Fruit fly (Drosophila melanogaster): Measurements from ENCODE around the gene MED11.
A peak's percentile ranks its signal among the peaks of the same experiment; 100 is the strongest.

MED11 gene

dm6 chr3L:18791232-18792008, 45.8 kb downstream of the MED11 start (continued):
- peak; percentile 36; the same call in 1 of the 2 replicates for TF ChIP-seq E2f1 (GFP tag; IDR thresholded peaks at IDR 0.05)
- TF ChIP-seq CG10147 (GFP tag; optimal IDR thresholded peaks at IDR 0.05), result no peak
- TF ChIP-seq Dip3 (GFP tag; optimal IDR thresholded peaks at IDR 0.05), result peak; percentile 19
- peak in 1 of 3 experiments; percentile 43 for TF ChIP-seq Stat92E (GFP tag; optimal IDR thresholded peaks at IDR 0.05)
- no peak for TF ChIP-seq Eip74EF (GFP tag; optimal IDR thresholded peaks at IDR 0.05)
- TF ChIP-seq CG12236 (GFP tag; optimal IDR thresholded peaks at IDR 0.05), result no peak
- peak; percentile 54; the same call in 1 of the 3 replicates for TF ChIP-seq Dbx (GFP tag; IDR thresholded peaks at IDR 0.05)
- no peak for TF ChIP-seq run (tag; optimal IDR thresholded peaks at IDR 0.05)
- TF ChIP-seq Nf-YA (GFP tag; IDR thresholded peaks at IDR 0.05), result peak; percentile 48; the same call in 1 of the 2 replicates
- TF ChIP-seq CG30403 (GFP tag; optimal IDR thresholded peaks at IDR 0.05), result peak; percentile 62
- peak; percentile 51 for TF ChIP-seq CG12769 (tag; optimal IDR thresholded peaks at IDR 0.05)
- TF ChIP-seq GATAe (GFP tag; conservative IDR thresholded peaks at IDR 0.05), result peak; percentile 73
- TF ChIP-seq D19B (GFP tag; optimal IDR thresholded peaks at IDR 0.05), result peak; percentile 52
- no peak for TF ChIP-seq CG13894 (tag; optimal IDR thresholded peaks at IDR 0.05)
- no peak for TF ChIP-seq CG3726 (GFP tag; IDR thresholded peaks at IDR 0.05)
- TF ChIP-seq Oaz (GFP tag; IDR thresholded peaks at IDR 0.05), result 0 out of 2 replicates have a peak, but pooled peaks have one; percentile 30
- peak; percentile 12 for TF ChIP-seq lab (GFP tag; optimal IDR thresholded peaks at IDR 0.05)
- peak; percentile 33 for TF ChIP-seq Hmr (GFP tag; optimal IDR thresholded peaks at IDR 0.05)
- TF ChIP-seq onecut (GFP tag; IDR thresholded peaks at IDR 0.05), result no peak
- TF ChIP-seq CG12391 (tag; optimal IDR thresholded peaks at IDR 0.05), result peak; percentile 41
- no peak for TF ChIP-seq Atf-2 (GFP tag; optimal IDR thresholded peaks at IDR 0.05)
- peak; percentile 18; the same call in 1 of the 2 replicates for TF ChIP-seq CG4730 (GFP tag; IDR thresholded peaks at IDR 0.05)
- peak; percentile 27 for TF ChIP-seq az2 (GFP tag; optimal IDR thresholded peaks at IDR 0.05)

DNA sequence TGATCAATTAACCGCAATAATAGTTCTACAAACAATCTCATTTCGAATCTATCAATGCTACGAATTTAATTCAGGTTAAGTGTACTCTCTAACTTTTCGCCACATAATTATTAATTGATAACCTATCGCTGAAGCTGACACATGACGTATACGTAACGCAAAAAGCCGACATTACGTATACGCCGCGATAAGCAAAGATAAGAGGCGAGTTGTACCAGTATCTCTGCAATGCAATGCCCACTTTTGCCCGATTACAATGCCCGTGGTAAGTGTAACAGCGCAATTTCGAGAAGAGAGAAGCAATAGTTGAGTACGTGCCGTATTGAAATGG, 46.3 kb downstream of the MED11 start:
- TF ChIP-seq HmgD (GFP tag; optimal IDR thresholded peaks at IDR 0.05), result no peak
- no peak for TF ChIP-seq Fer3 (tag; optimal IDR thresholded peaks at IDR 0.05)
- no peak for TF ChIP-seq emc (GFP tag; optimal IDR thresholded peaks at IDR 0.05)
- TF ChIP-seq mirr (GFP tag; optimal IDR thresholded peaks at IDR 0.05), result peak; percentile 88
- TF ChIP-seq ftz-f1 (GFP tag; optimal IDR thresholded peaks at IDR 0.05), result peak; percentile 9
- TF ChIP-seq CG9437 (GFP tag; optimal IDR thresholded peaks at IDR 0.05), result peak; percentile 73
- peak; percentile 15 for TF ChIP-seq CG8281 (tag; optimal IDR thresholded peaks at IDR 0.05)
- TF ChIP-seq grn (GFP tag; optimal IDR thresholded peaks at IDR 0.05), result peak; percentile 62
- no peak for TF ChIP-seq Chrac-16 (GFP tag; optimal IDR thresholded peaks at IDR 0.05)
- no peak for TF ChIP-seq CG32772 (GFP tag; IDR thresholded peaks at IDR 0.05)
- no peak for TF ChIP-seq CG3407 (GFP tag; optimal IDR thresholded peaks at IDR 0.05)
- peak; percentile 77 for TF ChIP-seq CG7372 (GFP tag; IDR thresholded peaks at IDR 0.05)
- TF ChIP-seq ERR (GFP tag; optimal IDR thresholded peaks at IDR 0.05), result no peak
- no peak for TF ChIP-seq CG9609 (GFP tag; optimal IDR thresholded peaks at IDR 0.05)
- TF ChIP-seq Pdp1 (GFP tag; optimal IDR thresholded peaks at IDR 0.05), result peak in 1 of 2 experiments; percentile 91
- TF ChIP-seq CG7987 (GFP tag; optimal IDR thresholded peaks at IDR 0.05), result no peak
- no peak for TF ChIP-seq CG2889 (GFP tag; IDR thresholded peaks at IDR 0.05)
- TF ChIP-seq CG4617 (GFP tag; optimal IDR thresholded peaks at IDR 0.05; ENCODE audit: borderline replicate concordance), result no peak
- TF ChIP-seq GATAe (GFP tag; conservative IDR thresholded peaks at IDR 0.05), result peak; percentile 67; the same call in 1 of the 2 replicates
- TF ChIP-seq tup (GFP tag; optimal IDR thresholded peaks at IDR 0.05), result no peak
- TF ChIP-seq Optix (GFP tag; IDR thresholded peaks at IDR 0.05), result no peak
- TF ChIP-seq exex (tag; optimal IDR thresholded peaks at IDR 0.05), result peak; percentile 94
- no peak for TF ChIP-seq CG16813 (GFP tag; IDR thresholded peaks at IDR 0.05; ENCODE audit: partially characterized antibody)
- no peak for TF ChIP-seq Jarid2 (GFP tag; optimal IDR thresholded peaks at IDR 0.05)
- TF ChIP-seq CG7839 (tag; optimal IDR thresholded peaks at IDR 0.05), result no peak
